Fruit fly (Drosophila melanogaster) whole organism, embryonic: ENCODE results near the gene CG16813.
"Not testable (repeated sequence)": the region's sequence is repeated elsewhere in the genome, so short reads cannot be mapped to it uniquely, and the experiment has no call there.

ENCODE experiments used
- Awh ChIP-seq: fragments of 200-800 bp; sonication (Bioruptor generic); IDR thresholded peaks from 2 replicates; pipeline ENCODE4, ENCODE4 v1.3.6; 2022; ENCODE audit warnings: missing biosample characterization, missing genetic modification characterization
- CG12155 ChIP-seq: fragments of 200-800 bp; sonication (Bioruptor generic); optimal IDR thresholded peaks from 3 replicates; lab custom pipeline; 2016; ENCODE audit warnings: missing biosample characterization, missing genetic modification characterization
- CG18262 ChIP-seq: fragments of 200-800 bp; optimal IDR thresholded peaks from 3 replicates; lab custom pipeline; 2019; ENCODE audit warnings: missing biosample characterization, mild to moderate bottlenecking, missing genetic modification characterization, moderate library complexity
- CG4707 ChIP-seq: fragments of 200-800 bp; sonication (Bioruptor generic); optimal IDR thresholded peaks from 2 replicates; lab custom pipeline; 2018; ENCODE audit warnings: missing biosample characterization, mild to moderate bottlenecking, missing genetic modification characterization, moderate library complexity
- CG8765 ChIP-seq: fragments of 200-800 bp; sonication (Bioruptor generic); IDR thresholded peaks from 2 replicates; pipeline ENCODE4 v1.3.6; 2022; ENCODE audit warnings: missing biosample characterization, missing genetic modification characterization
- CG8944 ChIP-seq: fragments of 200-800 bp; sonication (Bioruptor generic); optimal IDR thresholded peaks from 3 replicates; lab custom pipeline; 2016; ENCODE audit warnings: missing biosample characterization, missing genetic modification characterization
- Fer3 ChIP-seq: fragments of 200-800 bp; sonication (Bioruptor generic); optimal IDR thresholded peaks from 2 replicates; lab custom pipeline; 2018; ENCODE audit warnings: missing biosample characterization, mild to moderate bottlenecking, missing genetic modification characterization, moderate library complexity
- Hr78 ChIP-seq, 2 experiments: fragments of 200-800 bp in 1 of 2; fragments of >200 bp in 1 of 2; sonication (Bioruptor generic) in 1 of 2; optimal IDR thresholded peaks; 2 replicates each; lab custom pipeline; 2017 to 2019; ENCODE audit warnings: missing biosample characterization in 2 of 2, missing genetic modification characterization in 2 of 2, mild to moderate bottlenecking in 1 of 2, moderate library complexity in 1 of 2
- Lpt ChIP-seq: fragments of >200 bp; optimal IDR thresholded peaks from 2 replicates; lab custom pipeline; 2018; ENCODE audit warnings: missing biosample characterization, missing genetic modification characterization
- amos ChIP-seq: fragments of 200-800 bp; sonication (Bioruptor generic); IDR thresholded peaks from 2 replicates; pipeline ENCODE4 v1.3.6; 2022; ENCODE audit warnings: missing biosample characterization, missing genetic modification characterization; ENCODE audit not compliant: partially characterized antibody
- az2 ChIP-seq: fragments of 200-800 bp; sonication (Bioruptor generic); optimal IDR thresholded peaks from 3 replicates; lab custom pipeline; 2016; ENCODE audit warnings: missing biosample characterization, missing genetic modification characterization
- ems ChIP-seq: fragments of 200-800 bp; sonication (Bioruptor generic); optimal IDR thresholded peaks from 3 replicates; lab custom pipeline; 2016; ENCODE audit warnings: missing biosample characterization, missing genetic modification characterization
- psq ChIP-seq: fragments of 200-800 bp; sonication (Bioruptor generic); optimal IDR thresholded peaks from 2 replicates; lab custom pipeline; 2017; ENCODE audit warnings: missing biosample characterization, missing genetic modification characterization
- sens ChIP-seq: fragments of 200-800 bp; sonication (Bioruptor generic); peaks from one replicate; lab custom pipeline; 2016; ENCODE audit warnings: missing biosample characterization, missing genetic modification characterization

- not testable (repeated sequence) for TF ChIP-seq CG12155 (GFP tag; lab: Kevin White, UChicago); Awh; Fer3 (tag; lab: Kevin White, UChicago); ems (GFP tag; lab: Kevin White, UChicago); CG8765 (GFP tag; lab: Robert Waterston, UW); CG8944 (GFP tag; lab: Kevin White, UChicago); Lpt (GFP tag; lab: Kevin White, UChicago); CG4707 (GFP tag; lab: Kevin White, UChicago); psq (GFP tag; lab: Kevin White, UChicago); az2 (GFP tag; lab: Kevin White, UChicago); amos (GFP tag; lab: Robert Waterston, UW); Hr78 (GFP tag; optimal IDR thresholded peaks at IDR 0.05; lab: Kevin White, UChicago); CG18262 (tag; lab: Kevin White, UChicago)
- TF ChIP-seq sens (GFP tag; lab: Kevin White, UChicago), result peak; percentile 70
Measured at dm6 chr2L:13211764-13212265, 15.5 kb upstream of the CG16813 start, which contains the start of gene CG15482.
